Fruit fly (Drosophila melanogaster) whole organism, embryonic: Measurements from ENCODE around the gene mio.

Source experiments
- Ada2b ChIP-seq: fragments of 200-800 bp; sonication (Bioruptor generic); IDR thresholded peaks from 2 replicates; pipeline ENCODE4 v1.3.6; 2022; ENCODE audit warnings: missing biosample characterization, missing genetic modification characterization
- Atf6 ChIP-seq: fragments of 200-800 bp; sonication (Bioruptor generic); IDR thresholded peaks from 2 replicates; pipeline ENCODE4 v1.3.6; 2022; ENCODE audit warnings: missing biosample characterization, missing genetic modification characterization
- B-H2 ChIP-seq: fragments of 200-800 bp; sonication (Bioruptor generic); optimal IDR thresholded peaks from 2 replicates; lab custom pipeline; 2018; ENCODE audit warnings: missing biosample characterization, mild to moderate bottlenecking, missing genetic modification characterization
- Bteb2 ChIP-seq: fragments of 200-800 bp; sonication (Bioruptor generic); optimal IDR thresholded peaks from 2 replicates; lab custom pipeline; 2016; ENCODE audit warnings: missing biosample characterization, missing genetic modification characterization
- CG10654 ChIP-seq: fragments of 200-800 bp; sonication (Bioruptor generic); optimal IDR thresholded peaks from 2 replicates; lab custom pipeline; 2016; ENCODE audit warnings: missing biosample characterization, missing genetic modification characterization
- CG11085 ChIP-seq: fragments of 200-800 bp; sonication (Bioruptor generic); IDR thresholded peaks from 2 replicates; pipeline ENCODE4 v1.3.6; 2022; ENCODE audit warnings: missing biosample characterization, missing genetic modification characterization
- CG12104 ChIP-seq: fragments of 200-800 bp; sonication (Bioruptor generic); optimal IDR thresholded peaks from 3 replicates; lab custom pipeline; 2016; ENCODE audit warnings: missing biosample characterization, missing genetic modification characterization
- CG14050 ChIP-seq: fragments of 200-800 bp; sonication (Bioruptor generic); IDR thresholded peaks from 3 replicates; pipeline ENCODE4 v1.3.6; 2022; ENCODE audit warnings: missing biosample characterization, missing genetic modification characterization
- CG16813 ChIP-seq: fragments of 200-800 bp; sonication (Bioruptor generic); IDR thresholded peaks from 3 replicates; pipeline ENCODE4 v1.3.6; 2022; ENCODE audit warnings: missing biosample characterization, missing genetic modification characterization; ENCODE audit not compliant: partially characterized antibody
- CG17361 ChIP-seq: fragments of 200-800 bp; sonication (Bioruptor generic); IDR thresholded peaks from 3 replicates; pipeline ENCODE4 v1.3.6; 2022; ENCODE audit warnings: missing biosample characterization, missing genetic modification characterization
- CG18476 ChIP-seq: fragments of 200-800 bp; sonication (Bioruptor generic); optimal IDR thresholded peaks from 2 replicates; lab custom pipeline; 2016; ENCODE audit warnings: missing biosample characterization, mild to moderate bottlenecking, missing genetic modification characterization
- CG2129 ChIP-seq: fragments of 200-800 bp; sonication (Bioruptor generic); IDR thresholded peaks from 2 replicates; pipeline ENCODE4 v1.3.6; 2022; ENCODE audit warnings: missing biosample characterization, missing genetic modification characterization; ENCODE audit not compliant: partially characterized antibody
- CG2202 ChIP-seq: fragments of 200-800 bp; sonication (Bioruptor generic); optimal IDR thresholded peaks from 2 replicates; lab custom pipeline; 2018; ENCODE audit warnings: missing biosample characterization, mild to moderate bottlenecking, missing genetic modification characterization
- CG6765 ChIP-seq: fragments of 200-800 bp; sonication (Bioruptor generic); optimal IDR thresholded peaks from 3 replicates; lab custom pipeline; 2017; ENCODE audit warnings: missing biosample characterization, mild to moderate bottlenecking, missing genetic modification characterization
- CG7271 ChIP-seq: fragments of 200-800 bp; sonication (Bioruptor generic); optimal IDR thresholded peaks from 2 replicates; lab custom pipeline; 2018; ENCODE audit warnings: missing biosample characterization, mild to moderate bottlenecking, missing genetic modification characterization, moderate library complexity
- CHES-1-like ChIP-seq: fragments of 200-800 bp; sonication (Bioruptor generic); optimal IDR thresholded peaks from 2 replicates; lab custom pipeline; 2016; ENCODE audit warnings: missing biosample characterization, missing genetic modification characterization
- Dfd ChIP-seq, 2 experiments: fragments of >200 bp; optimal IDR thresholded peaks; 2 replicates each; lab custom pipeline; 2017; ENCODE audit warnings: missing biosample characterization in 2 of 2, missing genetic modification characterization in 2 of 2
- E2f2 ChIP-seq: fragments of 200-800 bp; sonication (Bioruptor generic); IDR thresholded peaks from 2 replicates; pipeline ENCODE4 v1.3.6; 2022; ENCODE audit warnings: missing biosample characterization, missing genetic modification characterization
- Ets97D ChIP-seq: fragments of 200-800 bp; sonication (Bioruptor generic); optimal IDR thresholded peaks from 3 replicates; lab custom pipeline; 2016; ENCODE audit warnings: missing biosample characterization, missing genetic modification characterization
- Hand ChIP-seq: fragments of 200-800 bp; sonication (Bioruptor generic); optimal IDR thresholded peaks from 2 replicates; lab custom pipeline; 2017; ENCODE audit warnings: mild to moderate bottlenecking, missing biosample characterization, missing genetic modification reagents, missing genetic modification characterization
- Hmx ChIP-seq: fragments of 200-800 bp; sonication (Bioruptor generic); optimal IDR thresholded peaks from 2 replicates; lab custom pipeline; 2016; ENCODE audit warnings: missing biosample characterization, missing genetic modification characterization
- Nf-YC ChIP-seq: fragments of 200-800 bp; optimal IDR thresholded peaks from 3 replicates; lab custom pipeline; 2019; ENCODE audit warnings: missing biosample characterization, mild to moderate bottlenecking, missing genetic modification characterization, moderate library complexity
- PHDP ChIP-seq: fragments of 200-800 bp; sonication (Bioruptor generic); optimal IDR thresholded peaks from 3 replicates; lab custom pipeline; 2018; ENCODE audit warnings: missing biosample characterization, mild to moderate bottlenecking, missing genetic modification characterization, moderate library complexity
- Ravus ChIP-seq: fragments of 200-800 bp; sonication (Bioruptor generic); IDR thresholded peaks from 2 replicates; pipeline ENCODE4 v1.3.6; 2022; ENCODE audit warnings: missing biosample characterization, missing genetic modification characterization
- Scr ChIP-seq: fragments of 200-800 bp; sonication (Bioruptor generic); IDR thresholded peaks from 2 replicates; pipeline ENCODE4 v1.3.6; 2022; ENCODE audit warnings: missing biosample characterization, missing genetic modification characterization; ENCODE audit not compliant: partially characterized antibody
- Vsx1 ChIP-seq: fragments of 200-800 bp; sonication (Bioruptor generic); optimal IDR thresholded peaks from 2 replicates; lab custom pipeline; 2017; ENCODE audit warnings: missing biosample characterization, mild to moderate bottlenecking, missing genetic modification characterization, missing genetic modification reagents
- Xbp1 ChIP-seq: fragments of 200-800 bp; sonication (Bioruptor generic); optimal IDR thresholded peaks from 3 replicates; lab custom pipeline; 2016; ENCODE audit warnings: missing biosample characterization, mild to moderate bottlenecking, missing genetic modification characterization
- aop ChIP-seq: fragments of 200-800 bp; sonication (Bioruptor generic); IDR thresholded peaks from 2 replicates; pipeline ENCODE4 v1.3.6; 2022; ENCODE audit warnings: missing biosample characterization, missing genetic modification characterization
- cg ChIP-seq: fragments of 200-800 bp; sonication (Bioruptor generic); optimal IDR thresholded peaks from 3 replicates; lab custom pipeline; 2019; ENCODE audit warnings: missing biosample characterization, mild to moderate bottlenecking, missing genetic modification characterization, moderate library complexity
- chinmo ChIP-seq: fragments of 200-800 bp; sonication (Bioruptor generic); IDR thresholded peaks from 4 replicates; pipeline ENCODE4 v1.3.6; 2022; ENCODE audit warnings: missing biosample characterization, missing genetic modification characterization; ENCODE audit not compliant: partially characterized antibody
- chn ChIP-seq: fragments of 200-800 bp; sonication (Bioruptor generic); optimal IDR thresholded peaks from 2 replicates; lab custom pipeline; 2016; ENCODE audit warnings: missing biosample characterization, missing genetic modification characterization
- crc ChIP-seq: fragments of 200-800 bp; sonication (Bioruptor generic); optimal IDR thresholded peaks from 2 replicates; lab custom pipeline; 2016; ENCODE audit warnings: missing biosample characterization, missing genetic modification characterization
- croc ChIP-seq: fragments of 200-800 bp; sonication (Bioruptor generic); conservative IDR thresholded peaks from 3 replicates; pipeline ENCODE4 v1.3.6; 2022; ENCODE audit warnings: missing biosample characterization, missing genetic modification characterization
- crol ChIP-seq: fragments of 200-800 bp; sonication (Bioruptor generic); IDR thresholded peaks from 2 replicates; pipeline ENCODE4 v1.3.6; 2022; ENCODE audit warnings: missing biosample characterization, missing genetic modification characterization
- exex ChIP-seq: fragments of 200-800 bp; sonication (Bioruptor generic); optimal IDR thresholded peaks from 4 replicates; lab custom pipeline; 2018; ENCODE audit warnings: missing biosample characterization, mild to moderate bottlenecking, missing genetic modification characterization, moderate library complexity
- fru ChIP-seq: fragments of >200 bp; optimal IDR thresholded peaks from 2 replicates; lab custom pipeline; 2017
- ftz-f1 ChIP-seq: fragments of 200-800 bp; sonication (Bioruptor generic); optimal IDR thresholded peaks from 2 replicates; lab custom pipeline; 2016; ENCODE audit warnings: missing biosample characterization, missing genetic modification characterization
- grau ChIP-seq: fragments of 200-800 bp; optimal IDR thresholded peaks from 3 replicates; lab custom pipeline; 2019; ENCODE audit warnings: missing biosample characterization, mild to moderate bottlenecking, missing genetic modification characterization, moderate library complexity
- inv ChIP-seq: fragments of 200-800 bp; sonication (Bioruptor generic); IDR thresholded peaks from 2 replicates; pipeline ENCODE4 v1.3.6; 2022; ENCODE audit warnings: missing biosample characterization, missing genetic modification characterization; ENCODE audit not compliant: partially characterized antibody
- odd ChIP-seq: fragments of 200-800 bp; sonication (Bioruptor generic); optimal IDR thresholded peaks from 2 replicates; lab custom pipeline; 2017; ENCODE audit warnings: missing biosample characterization, mild to moderate bottlenecking, missing genetic modification characterization
- pita ChIP-seq: fragments of 200-800 bp; sonication (Bioruptor generic); optimal IDR thresholded peaks from 2 replicates; lab custom pipeline; 2017; ENCODE audit warnings: missing biosample characterization, mild to moderate bottlenecking, missing genetic modification characterization
- pum ChIP-seq: fragments of 200-800 bp; sonication (Bioruptor generic); optimal IDR thresholded peaks from 2 replicates; lab custom pipeline; 2016; ENCODE audit warnings: missing biosample characterization, missing genetic modification characterization
- scrt ChIP-seq: fragments of 200-800 bp; sonication (Bioruptor generic); optimal IDR thresholded peaks from 2 replicates; lab custom pipeline; 2018; ENCODE audit warnings: missing biosample characterization, mild to moderate bottlenecking, missing genetic modification characterization, moderate library complexity
- seq ChIP-seq: fragments of 200-800 bp; sonication (Bioruptor generic); IDR thresholded peaks from 2 replicates; pipeline ENCODE4 v1.3.6; 2022; ENCODE audit warnings: missing biosample characterization, missing genetic modification characterization
- slou ChIP-seq: fragments of 200-800 bp; sonication (Bioruptor generic); optimal IDR thresholded peaks from 3 replicates; lab custom pipeline; 2016; ENCODE audit warnings: missing biosample characterization, missing genetic modification characterization
- so ChIP-seq: fragments of 200-800 bp; sonication (Bioruptor generic); IDR thresholded peaks from 3 replicates; pipeline ENCODE4 v1.3.6; 2022; ENCODE audit warnings: missing biosample characterization, missing genetic modification characterization
- tll ChIP-seq, 2 experiments: fragments of 200-800 bp in 1 of 2; fragments of >200 bp in 1 of 2; sonication (Bioruptor generic) in 1 of 2; optimal IDR thresholded peaks; 2 replicates each; lab custom pipeline; 2017 to 2019; ENCODE audit warnings: missing biosample characterization in 2 of 2, missing genetic modification characterization in 2 of 2, mild to moderate bottlenecking in 1 of 2, moderate library complexity in 1 of 2
- trh ChIP-seq: fragments of 200-800 bp; sonication (Bioruptor generic); optimal IDR thresholded peaks from 2 replicates; lab custom pipeline; 2016; ENCODE audit warnings: missing biosample characterization, missing genetic modification characterization
- tup ChIP-seq: fragments of 200-800 bp; sonication (Bioruptor generic); optimal IDR thresholded peaks from 2 replicates; lab custom pipeline; 2016; ENCODE audit warnings: missing biosample characterization, mild to moderate bottlenecking, missing genetic modification characterization, moderate library complexity
- unpg ChIP-seq: fragments of 200-800 bp; sonication (Bioruptor generic); optimal IDR thresholded peaks from 3 replicates; lab custom pipeline; 2018; ENCODE audit warnings: missing biosample characterization, mild to moderate bottlenecking, missing genetic modification characterization, moderate library complexity
- z ChIP-seq: fragments of 200-800 bp; sonication (Bioruptor generic); IDR thresholded peaks from 3 replicates; pipeline ENCODE4 v1.3.6; 2022; ENCODE audit warnings: missing biosample characterization, missing genetic modification characterization

The mio gene

dm6 chr2L:2221649-2222150 lies 4.6 kb downstream of the mio start (continued):
- TF ChIP-seq odd (GFP tag; lab: Kevin White, UChicago) (peak; percentile 95), aop (GFP tag; lab: Robert Waterston, UW) (peak; percentile 97), CG11085 (GFP tag; lab: Robert Waterston, UW) (peak; percentile 95), Ravus (GFP tag; lab: Robert Waterston, UW) (peak; percentile 95), CG6765 (GFP tag; lab: Kevin White, UChicago) (peak; percentile 93), scrt (GFP tag; lab: Kevin White, UChicago) (peak; percentile 89), CG17361 (GFP tag; lab: Robert Waterston, UW) (peak; percentile 95), seq (GFP tag; lab: Robert Waterston, UW) (peak; percentile 98), CG2129 (GFP tag; lab: Robert Waterston, UW) (no peak), unpg (peak; percentile 95), E2f2 (GFP tag; lab: Robert Waterston, UW) (peak; percentile 84), CG16813 (GFP tag; lab: Robert Waterston, UW) (no peak), Scr (no peak), CHES-1-like (peak; percentile 98), Nf-YC (tag; lab: Kevin White, UChicago) (peak; percentile 83), chinmo (peak; percentile 91; the same call in 3 of the 4 replicates), Ets97D (GFP tag; lab: Kevin White, UChicago) (peak; percentile 85), pum (peak; percentile 93), Ada2b (GFP tag; lab: Robert Waterston, UW) (peak; percentile 98), Hand (peak; percentile 98), Hmx (GFP tag; lab: Kevin White, UChicago) (peak; percentile 78), Bteb2 (GFP tag; lab: Kevin White, UChicago) (peak; percentile 96), croc (peak; percentile 91), trh (GFP tag; lab: Kevin White, UChicago) (peak; percentile 94), inv (GFP tag; lab: Robert Waterston, UW) (no peak), CG2202 (tag; lab: Kevin White, UChicago) (peak; percentile 94), chn (GFP tag; lab: Kevin White, UChicago) (peak; percentile 97), tll (GFP tag; optimal IDR thresholded peaks at IDR 0.05; lab: Kevin White, UChicago) (peak in 1 of 2 experiments; percentile 65), z (peak; percentile 81), PHDP (tag; lab: Kevin White, UChicago) (peak; percentile 98), CG14050 (GFP tag; lab: Robert Waterston, UW) (peak; percentile 97), pita (GFP tag; lab: Kevin White, UChicago) (no peak), cg (GFP tag; lab: Kevin White, UChicago) (no peak), ftz-f1 (GFP tag; lab: Kevin White, UChicago) (peak; percentile 68), crc (GFP tag; lab: Kevin White, UChicago) (peak; percentile 91), Xbp1 (GFP tag; lab: Kevin White, UChicago) (peak; percentile 95), exex (tag; lab: Kevin White, UChicago) (peak; percentile 81), CG10654 (peak; percentile 91), grau (tag; lab: Kevin White, UChicago) (peak; percentile 95), crol (peak; percentile 70), so (peak; percentile 98), Vsx1 (GFP tag; lab: Kevin White, UChicago) (peak; percentile 85), CG7271 (peak; percentile 69), tup (GFP tag; lab: Kevin White, UChicago) (peak; percentile 90), CG12104 (GFP tag; lab: Kevin White, UChicago) (peak; percentile 94), slou (peak; percentile 92), B-H2 (GFP tag; lab: Kevin White, UChicago) (peak; percentile 94), fru (lab: Kevin White, UChicago) (no peak), Atf6 (GFP tag; lab: Robert Waterston, UW) (peak; percentile 99), CG18476 (GFP tag; lab: Kevin White, UChicago) (peak; percentile 95), Dfd (GFP tag; optimal IDR thresholded peaks at IDR 0.05; lab: Kevin White, UChicago) (no peak)
